Worm (Caenorhabditis elegans): ENCODE measurements around the gene nhr-66.

Gene nhr-66

DNA sequence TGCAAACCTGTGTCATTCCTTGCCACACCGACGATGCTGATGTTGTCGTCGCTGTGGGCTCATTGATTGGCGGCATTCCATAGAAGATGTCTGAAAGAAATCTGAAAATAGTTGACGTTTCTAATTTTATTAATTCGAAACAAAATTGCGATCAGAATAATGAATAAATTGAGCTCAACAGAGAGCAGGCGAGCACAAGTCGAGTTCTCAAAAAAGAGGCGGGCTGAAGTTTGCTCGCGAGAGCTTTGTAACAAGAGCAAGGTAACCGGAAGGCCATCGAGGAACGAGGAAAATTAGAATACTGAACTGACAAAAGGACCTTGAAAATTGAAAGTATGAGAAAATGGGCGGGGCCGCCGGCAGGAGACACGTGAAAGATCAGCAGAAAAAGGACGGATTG is at the start of gene nhr-66:
Gene nhr-66 (minus strand): TSS at position 101 of the 400 bp plus-strand sequence.
- TF ChIP-seq ceh-22 (tag; optimal IDR thresholded peaks at IDR 0.05) (no peak), sdc-2 (tag; optimal IDR thresholded peaks at IDR 0.05) (no peak), K02D7.2 (tag; optimal IDR thresholded peaks at IDR 0.05) (no peak), nhr-11 (tag; optimal IDR thresholded peaks at IDR 0.05) (no peak), pag-3 (tag; optimal IDR thresholded peaks at IDR 0.05; ENCODE audit: borderline replicate concordance) (no peak), C38D4.7 (GFP tag; optimal IDR thresholded peaks at IDR 0.05) (no peak), T23F11.4 (GFP tag; optimal IDR thresholded peaks at IDR 0.05) (no peak), tbx-2 (tag; optimal IDR thresholded peaks at IDR 0.05) (no peak), ahr-1 (tag; optimal IDR thresholded peaks at IDR 0.05) (no peak), ceh-6 (GFP tag; optimal IDR thresholded peaks at IDR 0.05) (no peak), zip-5 (tag; optimal IDR thresholded peaks at IDR 0.05) (no peak), ceh-48 (tag; optimal IDR thresholded peaks at IDR 0.05) (no peak), Y22D7AL.16 (tag; optimal IDR thresholded peaks at IDR 0.05) (no peak), nfya-1 (tag; optimal IDR thresholded peaks at IDR 0.05) (no peak), ets-4 (tag; optimal IDR thresholded peaks at IDR 0.05) (no peak)

DNA sequence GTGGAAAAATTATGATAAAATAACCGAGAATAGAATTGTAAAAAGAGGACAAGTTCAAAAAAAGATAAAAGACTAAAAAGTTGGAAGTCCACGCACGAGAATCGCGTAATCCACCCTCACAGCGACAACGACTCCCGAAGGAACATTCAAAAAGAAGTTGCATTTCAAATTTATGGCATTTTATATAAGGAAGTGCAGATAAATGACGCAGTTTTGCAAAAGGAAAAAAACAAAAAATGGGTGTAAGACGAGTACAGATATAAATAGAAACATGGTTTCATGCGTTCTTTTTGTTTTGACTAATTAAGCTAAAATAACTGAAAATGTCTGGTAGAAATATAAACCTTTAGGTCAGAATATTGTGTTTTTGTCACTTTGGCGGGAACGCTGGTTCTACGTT is 46.8 kb upstream of the nhr-66 start:
- TF ChIP-seq fax-1 (tag; optimal IDR thresholded peaks at IDR 0.05) = no peak

DNA sequence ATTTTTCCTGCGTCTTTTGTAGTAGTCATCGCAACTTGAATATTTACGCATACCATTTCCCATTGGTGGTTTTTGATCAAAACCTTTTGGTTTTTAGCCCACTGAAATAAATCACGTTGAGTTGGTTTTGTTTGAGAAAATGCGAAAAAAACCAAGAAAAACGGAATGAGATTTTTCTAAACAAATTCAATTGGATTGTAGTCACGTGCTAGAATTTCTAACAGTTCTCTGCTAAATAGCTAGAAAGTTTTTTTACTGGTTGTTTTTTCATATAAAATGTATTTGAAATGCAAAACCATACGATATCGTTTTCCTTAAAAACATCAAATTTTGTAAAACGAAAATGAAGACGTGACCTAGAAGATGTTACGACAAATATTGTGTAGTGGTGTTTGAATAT is 40.2 kb upstream of the nhr-66 start, which contains the start of gene K07H8.12:
Gene K07H8.12 (minus strand): TSS at position 101 of the 400 bp plus-strand sequence.
- TF ChIP-seq tbx-7 (tag; optimal IDR thresholded peaks at IDR 0.05) (no peak), unc-3 (GFP tag; conservative IDR thresholded peaks at IDR 0.05) (no peak), unc-3 (tag; optimal IDR thresholded peaks at IDR 0.05) (no peak), ceh-24 (tag; optimal IDR thresholded peaks at IDR 0.05) (no peak), ceh-31 (tag; optimal IDR thresholded peaks at IDR 0.05) (no peak), hlh-8 (tag; optimal IDR thresholded peaks at IDR 0.05) (no peak), fkh-6 (tag; optimal IDR thresholded peaks at IDR 0.05) (no peak), lim-6 (tag; optimal IDR thresholded peaks at IDR 0.05) (no peak), pha-4 (tag; optimal IDR thresholded peaks at IDR 0.05) (no peak), gmeb-2 (tag; optimal IDR thresholded peaks at IDR 0.05) (no peak), pha-2 (tag; optimal IDR thresholded peaks at IDR 0.05) (no peak), ceh-48 (tag; optimal IDR thresholded peaks at IDR 0.05) (no peak), ttx-3 (tag; optimal IDR thresholded peaks at IDR 0.05) (no peak), sdc-2 (tag; optimal IDR thresholded peaks at IDR 0.05) (no peak), ceh-19 (GFP tag; optimal IDR thresholded peaks at IDR 0.05) (no peak), nfya-1 (tag; optimal IDR thresholded peaks at IDR 0.05) (no peak), rnt-1 (tag; optimal IDR thresholded peaks at IDR 0.05) (no peak), unc-86 (tag; optimal IDR thresholded peaks at IDR 0.05) (no peak)

DNA sequence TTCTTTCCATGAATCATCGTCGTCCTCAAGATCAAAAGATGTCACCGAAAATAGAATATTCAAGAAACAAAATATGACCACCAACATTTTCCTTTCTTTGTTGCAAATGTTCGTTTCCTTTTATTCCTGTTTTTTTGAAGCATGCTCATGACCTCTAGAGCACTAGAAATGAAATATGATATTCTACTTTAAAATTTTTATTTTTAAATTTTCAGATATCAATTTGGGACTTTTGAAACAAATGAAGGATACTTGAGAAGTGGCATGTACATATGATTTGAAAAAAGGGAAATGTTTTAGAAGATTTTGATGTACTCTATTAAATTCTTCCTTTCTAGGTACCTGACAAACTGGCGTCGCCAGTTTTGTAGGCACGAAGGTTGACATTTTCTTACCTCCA is 38.8 kb upstream of the nhr-66 start, which contains the start of gene K07H8.11:
Gene K07H8.11 (minus strand): TSS at position 101 of the 400 bp plus-strand sequence.
- TF ChIP-seq Y22D7AL.16 (tag; optimal IDR thresholded peaks at IDR 0.05) (no peak), gmeb-2 (tag; optimal IDR thresholded peaks at IDR 0.05) (no peak), ceh-45 (GFP tag; IDR thresholded peaks at IDR 0.05) (no peak), fkh-10 (GFP tag; optimal IDR thresholded peaks at IDR 0.05) (no peak), ceh-30 (tag; optimal IDR thresholded peaks at IDR 0.05) (no peak), unc-42 (tag; optimal IDR thresholded peaks at IDR 0.05) (no peak), ceh-19 (GFP tag; optimal IDR thresholded peaks at IDR 0.05) (no peak), unc-55 (GFP tag; optimal IDR thresholded peaks at IDR 0.05) (no peak), hlh-6 (tag; optimal IDR thresholded peaks at IDR 0.05) (no peak), che-1 (tag; optimal IDR thresholded peaks at IDR 0.05) (no peak)

Measured in whole organism, late embryonic.